Fruit fly (Drosophila melanogaster) whole organism, prepupa: ENCODE data around the gene east.

Source experiments
- CG11902 ChIP-seq: fragments of 200-800 bp; sonication (Bioruptor generic); optimal IDR thresholded peaks from 3 replicates; lab custom pipeline; 2016; ENCODE audit warnings: missing biosample characterization, missing genetic modification characterization
- CG3032 ChIP-seq: fragments of 200-800 bp; optimal IDR thresholded peaks from 2 replicates; lab custom pipeline; 2019; ENCODE audit warnings: missing biosample characterization, mild to moderate bottlenecking, missing genetic modification characterization, moderate library complexity
- CG3919 ChIP-seq: fragments of 200-800 bp; sonication (Bioruptor generic); optimal IDR thresholded peaks from 3 replicates; lab custom pipeline; 2016; ENCODE audit warnings: missing biosample characterization, missing genetic modification characterization
- Lpt ChIP-seq: fragments of 200-800 bp; sonication (Bioruptor generic); optimal IDR thresholded peaks from 3 replicates; lab custom pipeline; 2016; ENCODE audit warnings: missing biosample characterization, missing genetic modification characterization
- Smox ChIP-seq: fragments of 200-800 bp; sonication (Bioruptor generic); optimal IDR thresholded peaks from 3 replicates; lab custom pipeline; 2016; ENCODE audit warnings: missing biosample characterization, missing genetic modification characterization
- Sox102F ChIP-seq: fragments of 200-800 bp; sonication (Bioruptor generic); optimal IDR thresholded peaks from 2 replicates; lab custom pipeline; 2016; ENCODE audit warnings: missing biosample characterization, mild to moderate bottlenecking, missing genetic modification characterization
- dac ChIP-seq: fragments of 200-800 bp; sonication (Bioruptor generic); optimal IDR thresholded peaks from 2 replicates; lab custom pipeline; 2017; ENCODE audit warnings: missing biosample characterization, mild to moderate bottlenecking, missing genetic modification characterization

DNA sequence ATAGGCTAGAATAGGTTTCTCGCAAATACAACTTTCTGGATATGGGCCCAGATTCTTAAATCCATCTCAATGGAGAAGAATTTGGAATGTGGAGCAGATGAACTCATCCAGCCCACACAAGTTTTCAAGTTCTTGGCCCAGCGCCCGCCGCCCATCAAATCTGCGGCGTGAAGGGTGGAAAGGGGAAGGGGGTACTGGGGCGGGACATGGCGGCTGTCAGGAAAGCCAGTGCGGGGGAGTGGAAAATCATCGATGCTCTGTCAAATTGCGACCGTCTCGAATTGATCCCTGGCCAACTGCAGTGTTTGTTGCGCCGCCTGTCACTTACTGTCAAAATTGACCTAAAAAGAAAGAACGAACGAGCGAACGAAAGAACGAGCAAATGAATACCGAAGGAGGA lies 25.1 kb upstream of the east start:
- TF ChIP-seq CG11902 = no peak
- no peak for TF ChIP-seq Smox
- no peak for TF ChIP-seq Sox102F (GFP tag; lab: Kevin White, UChicago)
- TF ChIP-seq CG3032 (tag; lab: Kevin White, UChicago) = no peak
- no peak for TF ChIP-seq Lpt (GFP tag; lab: Kevin White, UChicago)
- no peak for TF ChIP-seq dac
- TF ChIP-seq CG3919 (GFP tag; lab: Kevin White, UChicago) = no peak
